Worm (Caenorhabditis elegans): ENCODE data around the gene clec-179.

Gene clec-179

ce11 chrIV:7171222-7171621, 13.3 kb downstream of the clec-179 start, which contains the start of gene str-220:
TSS of gene str-220 (minus strand) at chrIV:7171322.
- TF ChIP-seq egl-44 (GFP tag; IDR thresholded peaks at IDR 0.05) (no peak), mes-4 (tag; optimal IDR thresholded peaks at IDR 0.05) (no peak), unc-130 (GFP tag; optimal IDR thresholded peaks at IDR 0.05) (no peak), hsf-1 (GFP tag; IDR thresholded peaks at IDR 0.05) (no peak), repo-1 (tag; optimal IDR thresholded peaks at IDR 0.05) (no peak), nfya-1 (tag; optimal IDR thresholded peaks at IDR 0.05; ENCODE audit: borderline replicate concordance, insufficient read depth) (no peak), ztf-22 (GFP tag; optimal IDR thresholded peaks at IDR 0.05) (no peak), ceh-27 (GFP tag; optimal IDR thresholded peaks at IDR 0.05) (no peak), ceh-40 (GFP tag; IDR thresholded peaks at IDR 0.05) (no peak), gei-17 (GFP tag; optimal IDR thresholded peaks at IDR 0.05) (no peak), C06A6.2 (GFP tag; conservative IDR thresholded peaks at IDR 0.05) (no peak), ceh-91 (GFP tag; IDR thresholded peaks at IDR 0.05) (no peak), Y56A3A.18 (GFP tag; IDR thresholded peaks at IDR 0.05) (no peak), zim-3 (tag; optimal IDR thresholded peaks at IDR 0.05) (no peak), madf-3 (GFP tag; IDR thresholded peaks at IDR 0.05) (no peak), ets-4 (GFP tag; optimal IDR thresholded peaks at IDR 0.05) (no peak)

ce11 chrIV:7167983-7168760, 16.3 kb downstream of the clec-179 start, which contains the start of gene skr-16:
TSS of gene skr-16 (plus strand) at chrIV:7168710.
- TF ChIP-seq mel-28 (tag; optimal IDR thresholded peaks at IDR 0.05; ENCODE audit: borderline replicate concordance) (no peak), somi-1 (GFP tag; optimal IDR thresholded peaks at IDR 0.05) (no peak), ama-1 (optimal IDR thresholded peaks at IDR 0.05) (no peak), ama-1 (GFP tag; optimal IDR thresholded peaks at IDR 0.05) (no peak), attf-5 (GFP tag; optimal IDR thresholded peaks at IDR 0.05) (no peak), sdz-38 (tag; optimal IDR thresholded peaks at IDR 0.05) (no peak)

- TF ChIP-seq bed-2 (GFP tag; IDR thresholded peaks at IDR 0.05) (no peak), hmg-1.2 (GFP tag; IDR thresholded peaks at IDR 0.05) (peak; percentile 90)
Measured at ce11 chrIV:7166553-7166952, 17.9 kb downstream of the clec-179 start, which contains the start of gene C42D4.18. TSS of gene C42D4.18 (plus strand) at chrIV:7166783.

- TF ChIP-seq dpff-1 (tag; optimal IDR thresholded peaks at IDR 0.05) (no peak), dox-1 (GFP tag; IDR thresholded peaks at IDR 0.05) (no peak), attf-3 (GFP tag; conservative IDR thresholded peaks at IDR 0.05) (peak; percentile 91), cebp-1 (GFP tag; IDR thresholded peaks at IDR 0.05) (peak; percentile 43; the same call in 1 of the 2 replicates), cebp-1 (tag; optimal IDR thresholded peaks at IDR 0.05) (peak; percentile 88)
Measured at ce11 chrIV:7165723-7166122, 18.8 kb downstream of the clec-179 start, which contains the start of gene rpc-1. TSS of gene rpc-1 (minus strand) at chrIV:7165748.

ce11 chrIV:7159586-7159985, 24.9 kb downstream of the clec-179 start:
- TF ChIP-seq atf-7 (tag; optimal IDR thresholded peaks at IDR 0.05) (no peak), snpc-3.4 (tag; optimal IDR thresholded peaks at IDR 0.05) (no peak), C06A6.2 (GFP tag; conservative IDR thresholded peaks at IDR 0.05) (no peak), hrde-1 (tag; optimal IDR thresholded peaks at IDR 0.05; ENCODE audit: borderline replicate concordance) (peak; percentile 11)
